Worm (Caenorhabditis elegans) whole organism, young adult: Measurements from ENCODE around the gene gpa-9.

Source experiments
- B0035.1 ChIP-seq: sonication (generic microtip); optimal IDR thresholded peaks from 2 replicates; lab custom pipeline; 2016; ENCODE audit warnings: missing genetic modification characterization, mild to moderate bottlenecking, missing compliant biosample characterization, missing genotype, missing genetic modification reagents
- C06A6.2 ChIP-seq: fragments of 200-800 bp; sonication (Bioruptor generic); conservative IDR thresholded peaks from 2 replicates; pipeline ENCODE4 v1.3.6; 2022; ENCODE audit warnings: missing genetic modification characterization, missing compliant biosample characterization
- F23B12.7 ChIP-seq: sonication (generic microtip); optimal IDR thresholded peaks from 2 replicates; lab custom pipeline; 2017; ENCODE audit warnings: missing genetic modification characterization, mild to moderate bottlenecking, missing compliant biosample characterization, antibody characterized with exemption, moderate library complexity; ENCODE audit not compliant: insufficient read depth
- F49E8.2 ChIP-seq: sonication (generic microtip); optimal IDR thresholded peaks from 3 replicates; lab custom pipeline; 2017; ENCODE audit warnings: missing genetic modification characterization, mild to moderate bottlenecking, missing compliant biosample characterization, antibody characterized with exemption, moderate library complexity; ENCODE audit not compliant: insufficient read depth
- Y53F4B.3 ChIP-seq: fragments of 200-800 bp; sonication (Bioruptor generic); IDR thresholded peaks from 2 replicates; pipeline ENCODE4 v1.3.6; 2022; ENCODE audit warnings: missing genetic modification reagents, missing genetic modification characterization, missing compliant biosample characterization
- Y56A3A.18 ChIP-seq: fragments of 200-800 bp; sonication (Bioruptor generic); IDR thresholded peaks from 2 replicates; pipeline ENCODE4 v1.3.6; 2022; ENCODE audit warnings: missing genetic modification reagents, missing genetic modification characterization, missing compliant biosample characterization
- aptf-2 ChIP-seq: fragments of 200-800 bp; sonication (Bioruptor generic); conservative IDR thresholded peaks from 2 replicates; pipeline ENCODE4 v1.3.6; 2022; ENCODE audit warnings: missing genetic modification reagents, missing genetic modification characterization, missing compliant biosample characterization
- attf-5 ChIP-seq: fragments of 200-800 bp; sonication (Bioruptor generic); optimal IDR thresholded peaks from 2 replicates; lab custom pipeline; 2018; ENCODE audit warnings: mild to moderate bottlenecking, missing genetic modification characterization, missing compliant biosample characterization
- bed-1 ChIP-seq: fragments of 200-800 bp; sonication (Bioruptor generic); IDR thresholded peaks from 2 replicates; pipeline ENCODE4 v1.3.6; 2022; ENCODE audit warnings: missing genetic modification reagents, missing genetic modification characterization, missing compliant biosample characterization
- bed-2 ChIP-seq: fragments of 200-800 bp; sonication (Bioruptor generic); IDR thresholded peaks from 2 replicates; pipeline ENCODE4 v1.3.6; 2022; ENCODE audit warnings: missing genetic modification reagents, missing genetic modification characterization, missing compliant biosample characterization
- ceh-27 ChIP-seq: fragments of 200-800 bp; sonication (Bioruptor generic); optimal IDR thresholded peaks from 2 replicates; lab custom pipeline; 2018; ENCODE audit warnings: mild to moderate bottlenecking, missing genetic modification characterization, moderate library complexity, missing compliant biosample characterization
- ceh-58 ChIP-seq: fragments of 200-800 bp; sonication (Bioruptor generic); IDR thresholded peaks from 2 replicates; pipeline ENCODE4 v1.3.6; 2022; ENCODE audit warnings: missing genetic modification characterization, missing compliant biosample characterization
- die-1 ChIP-seq: sonication (generic microtip); optimal IDR thresholded peaks from 2 replicates; lab custom pipeline; 2016; ENCODE audit warnings: missing genotype, mild to moderate bottlenecking, missing genetic modification characterization, missing compliant biosample characterization
- dox-1 ChIP-seq: fragments of 200-800 bp; sonication (Bioruptor generic); IDR thresholded peaks from 2 replicates; pipeline ENCODE4 v1.3.6; 2022; ENCODE audit warnings: missing genetic modification reagents, missing genetic modification characterization, missing compliant biosample characterization
- dpl-1 ChIP-seq: fragments of 150-350 bp; optimal IDR thresholded peaks from 2 replicates; lab custom pipeline; 2014; ENCODE audit warnings: missing biosample characterization, missing genetic modification reagents, missing genetic modification characterization
- efl-1 ChIP-seq: fragments of 150-350 bp; optimal IDR thresholded peaks from 2 replicates; lab custom pipeline; 2014; ENCODE audit warnings: missing biosample characterization, missing genetic modification reagents, missing genetic modification characterization
- egl-18 ChIP-seq: fragments of 200-800 bp; sonication (Bioruptor generic); IDR thresholded peaks from 2 replicates; pipeline ENCODE4 v1.3.6; 2022; ENCODE audit warnings: missing genetic modification reagents, missing genetic modification characterization, missing compliant biosample characterization
- hlh-26 ChIP-seq: fragments of 200-800 bp; sonication (Bioruptor generic); conservative IDR thresholded peaks from 2 replicates; pipeline ENCODE4 v1.3.6; 2022; ENCODE audit warnings: missing genetic modification reagents, missing genetic modification characterization, missing compliant biosample characterization
- hmg-1.2 ChIP-seq: fragments of 200-800 bp; sonication (Bioruptor generic); IDR thresholded peaks from 2 replicates; pipeline ENCODE4 v1.3.6; 2022; ENCODE audit warnings: missing genetic modification reagents, missing genetic modification characterization, missing compliant biosample characterization
- lin-26 ChIP-seq: fragments of 200-800 bp; sonication (Bioruptor generic); IDR thresholded peaks from 2 replicates; pipeline ENCODE4 v1.3.6; 2022; ENCODE audit warnings: missing genetic modification reagents, missing genetic modification characterization, missing compliant biosample characterization
- lsy-27 ChIP-seq: sonication (generic microtip); optimal IDR thresholded peaks from 2 replicates; lab custom pipeline; 2017; ENCODE audit warnings: missing genetic modification characterization, mild to moderate bottlenecking, missing compliant biosample characterization, antibody characterized with exemption, missing genotype, borderline replicate concordance; ENCODE audit not compliant: insufficient read depth
- madf-6 ChIP-seq: fragments of 200-800 bp; sonication (Bioruptor generic); IDR thresholded peaks from 2 replicates; pipeline ENCODE4 v1.3.6; 2022; ENCODE audit warnings: missing genetic modification reagents, missing genetic modification characterization, missing compliant biosample characterization
- nfya-2 ChIP-seq: fragments of 200-800 bp; sonication (Bioruptor generic); IDR thresholded peaks from 2 replicates; pipeline ENCODE4 v1.3.6; 2022; ENCODE audit warnings: missing genetic modification reagents, missing genetic modification characterization, missing compliant biosample characterization
- nhr-120 ChIP-seq: fragments of 200-800 bp; sonication (Bioruptor generic); IDR thresholded peaks from 2 replicates; pipeline ENCODE4 v1.3.6; 2022; ENCODE audit warnings: missing genetic modification characterization, missing compliant biosample characterization
- nhr-179 ChIP-seq: sonication (generic microtip); optimal IDR thresholded peaks from 2 replicates; lab custom pipeline; 2016; ENCODE audit warnings: mild to moderate bottlenecking, missing genetic modification characterization, missing compliant biosample characterization
- rcor-1 ChIP-seq: fragments of 200-800 bp; sonication (Bioruptor generic); IDR thresholded peaks from 2 replicates; pipeline ENCODE4 v1.3.6; 2022; ENCODE audit warnings: missing genetic modification reagents, missing genetic modification characterization, missing compliant biosample characterization
- rpc-1 ChIP-seq, 2 experiments: fragments of 150-350 bp in 1 of 2; sonication (generic microtip) in 1 of 2; optimal IDR thresholded peaks; 2 replicates each; lab custom pipeline; 2014 to 2018; ENCODE audit warnings: missing biosample characterization in 1 of 2, missing genetic modification characterization in 1 of 2, missing genetic modification reagents in 1 of 2, missing genotype in 1 of 2
- sdz-38 ChIP-seq: sonication (generic microtip); optimal IDR thresholded peaks from 2 replicates; lab custom pipeline; 2016; ENCODE audit warnings: missing genotype, missing genetic modification characterization, missing compliant biosample characterization
- sea-2 ChIP-seq: fragments of 200-800 bp; sonication (Bioruptor generic); IDR thresholded peaks from 2 replicates; pipeline ENCODE4 v1.3.6; 2022; ENCODE audit warnings: missing genetic modification characterization, missing compliant biosample characterization
- snpc-1.3 ChIP-seq: sonication (generic microtip); optimal IDR thresholded peaks from 2 replicates; lab custom pipeline; 2017; ENCODE audit warnings: missing genetic modification characterization, mild to moderate bottlenecking, missing compliant biosample characterization, antibody characterized with exemption, moderate library complexity, missing genotype, missing genetic modification reagents; ENCODE audit not compliant: insufficient read depth
- snpc-3.4 ChIP-seq: sonication (generic microtip); optimal IDR thresholded peaks from 2 replicates; lab custom pipeline; 2017; ENCODE audit warnings: missing genetic modification characterization, mild to moderate bottlenecking, missing compliant biosample characterization, antibody characterized with exemption, moderate library complexity, missing genotype, missing genetic modification reagents
- somi-1 ChIP-seq: fragments of 200-800 bp; sonication (Bioruptor generic); optimal IDR thresholded peaks from 2 replicates; lab custom pipeline; 2018; ENCODE audit warnings: mild to moderate bottlenecking, missing genetic modification characterization, missing compliant biosample characterization
- tbx-9 ChIP-seq: sonication (generic microtip); optimal IDR thresholded peaks from 2 replicates; lab custom pipeline; 2016; ENCODE audit warnings: borderline replicate concordance, missing genetic modification characterization, inconsistent platforms, missing compliant biosample characterization
- unc-130 ChIP-seq: sonication (generic microtip); optimal IDR thresholded peaks from 2 replicates; lab custom pipeline; 2016; ENCODE audit warnings: missing genetic modification reagents, missing genetic modification characterization, missing compliant biosample characterization
- ztf-22 ChIP-seq: fragments of 200-800 bp; sonication (Bioruptor generic); optimal IDR thresholded peaks from 2 replicates; lab custom pipeline; 2018; ENCODE audit warnings: mild to moderate bottlenecking, missing genetic modification characterization, moderate library complexity, missing compliant biosample characterization

The gpa-9 gene

DNA sequence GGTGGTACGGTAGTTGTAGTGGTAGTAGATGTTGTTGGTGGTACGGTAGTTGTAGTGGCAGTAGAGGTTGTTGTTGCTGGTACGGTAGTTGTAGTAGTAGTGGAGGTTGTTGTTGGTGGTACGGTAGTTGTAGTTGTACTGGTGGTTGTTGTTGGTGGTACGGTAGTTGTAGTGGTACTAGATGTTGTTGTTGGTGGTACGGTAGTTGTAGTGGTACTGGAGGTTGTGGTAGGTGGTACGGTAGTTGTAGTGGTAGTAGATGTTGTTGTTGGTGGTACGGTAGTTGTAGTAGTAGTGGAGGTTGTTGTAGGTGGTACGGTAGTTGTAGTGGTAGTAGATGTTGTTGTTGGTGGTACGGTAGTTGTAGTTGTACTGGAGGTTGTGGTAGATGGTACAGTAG is 16.1 kb downstream of the gpa-9 start:
- TF ChIP-seq bed-1 (GFP tag; lab: Robert Waterston, UW) (0 out of 2 replicates have a peak, but pooled peaks have one; percentile 16), hlh-26 (GFP tag; lab: Robert Waterston, UW) (no peak)
- TF ChIP-seq, all 124 proteins: peak for 1

DNA sequence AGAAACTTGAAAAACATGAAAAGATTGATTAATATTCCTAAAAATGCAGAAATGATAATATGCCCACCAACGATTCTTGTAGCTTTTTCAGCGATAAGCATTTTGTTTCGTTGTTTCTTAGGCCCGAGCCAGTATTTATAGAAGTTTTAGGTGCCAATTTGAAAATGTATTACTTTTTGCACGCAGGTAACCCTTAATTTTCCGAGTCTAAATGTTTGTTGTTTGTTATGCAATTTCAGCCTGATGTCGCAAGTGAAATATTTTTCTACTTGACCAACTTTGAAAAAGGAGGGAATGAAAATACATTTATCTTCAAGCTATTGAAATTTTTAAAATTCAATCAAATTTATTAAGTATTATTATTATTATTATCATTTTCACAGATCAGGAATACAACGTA is 17.1 kb downstream of the gpa-9 start, which contains the start of gene srx-113:
Gene srx-113, minus strand, starts transcription at position 101 of the 400 bp plus-strand sequence.
- TF ChIP-seq B0035.1 (tag; lab: Kevin White, UChicago) = no peak
- TF ChIP-seq dpl-1 (GFP tag; lab: Kevin White, UChicago) = no peak
- no peak for TF ChIP-seq die-1
- TF ChIP-seq ztf-22 (GFP tag; lab: Kevin White, UChicago) = no peak
- TF ChIP-seq efl-1 (GFP tag; lab: Kevin White, UChicago) = no peak
- no peak for TF ChIP-seq snpc-3.4 (tag; lab: Kevin White, UChicago)
- TF ChIP-seq F49E8.2 (tag; lab: Kevin White, UChicago) = no peak
- TF ChIP-seq sea-2 (GFP tag; lab: Robert Waterston, UW) = no peak
- TF ChIP-seq Y56A3A.18 (GFP tag; lab: Robert Waterston, UW) = no peak
- TF ChIP-seq hmg-1.2 (GFP tag; lab: Robert Waterston, UW) = no peak
- TF ChIP-seq egl-18 = no peak
- TF ChIP-seq C06A6.2 (GFP tag; lab: Robert Waterston, UW) = no peak
- TF ChIP-seq aptf-2 (GFP tag; lab: Robert Waterston, UW) = no peak
- TF ChIP-seq rcor-1 (GFP tag; lab: Robert Waterston, UW) = no peak
- no peak for TF ChIP-seq somi-1
- no peak for TF ChIP-seq bed-2 (GFP tag; lab: Robert Waterston, UW)
- no peak for TF ChIP-seq snpc-1.3 (tag; lab: Kevin White, UChicago)
- TF ChIP-seq ceh-58 (GFP tag; lab: Robert Waterston, UW) = no peak
- no peak for TF ChIP-seq nfya-2 (GFP tag; lab: Robert Waterston, UW)

- 0 out of 2 replicates have a peak, but pooled peaks have one; percentile 12 for TF ChIP-seq nhr-120 (GFP tag; lab: Robert Waterston, UW)
- no peak for TF ChIP-seq lsy-27 (tag; lab: Kevin White, UChicago)
- TF ChIP-seq, all 124 proteins: peak for 1
These were observed 19.4 kb downstream of the gpa-9 start, which contains the start of gene F56H9.6 for ce11 chrV:12629743-12630142. Gene F56H9.6, minus strand, starts transcription at chrV:12629843.

- TF ChIP-seq attf-5 (GFP tag; lab: Kevin White, UChicago) (no peak), ceh-27 (GFP tag; lab: Kevin White, UChicago) (peak; percentile 8)
- TF ChIP-seq, all 124 proteins: peak for 1
These were observed 24.7 kb downstream of the gpa-9 start, which contains the start of gene F56H9.9 for ce11 chrV:12624371-12624770. Gene F56H9.9, minus strand, starts transcription at chrV:12624471.

DNA sequence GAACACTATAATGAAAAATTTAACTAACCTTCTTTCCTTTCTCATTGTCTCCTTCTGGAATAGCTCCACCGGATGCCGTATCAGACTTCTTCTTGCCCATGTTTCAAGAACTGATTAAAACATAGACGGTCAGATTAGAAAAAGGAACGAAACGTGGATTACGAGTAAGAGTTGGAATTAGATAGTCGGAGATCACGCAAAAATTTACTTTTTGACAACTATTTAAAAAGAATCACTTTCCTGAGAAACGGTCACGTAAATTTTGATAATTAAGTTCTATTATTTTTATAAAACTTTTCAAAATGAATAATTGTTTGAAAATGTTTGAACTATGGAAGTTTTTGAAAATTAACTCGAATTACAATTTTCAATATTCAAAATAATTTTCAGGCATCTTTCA is 37.0 kb downstream of the gpa-9 start, which contains the start of gene cyc-2.2:
Gene cyc-2.2, minus strand, starts transcription at position 101 of the 400 bp plus-strand sequence.
- no peak for TF ChIP-seq tbx-9 (tag; lab: Kevin White, UChicago)
- no peak for TF ChIP-seq F23B12.7 (tag; lab: Kevin White, UChicago)
- no peak for TF ChIP-seq dox-1 (GFP tag; lab: Robert Waterston, UW)
- no peak for TF ChIP-seq madf-6 (GFP tag; lab: Robert Waterston, UW)
- no peak for TF ChIP-seq nhr-179 (tag; lab: Kevin White, UChicago)
- no peak for TF ChIP-seq Y53F4B.3 (GFP tag; lab: Robert Waterston, UW)
- TF ChIP-seq lin-26 (GFP tag; lab: Robert Waterston, UW) = no peak
- TF ChIP-seq sdz-38 (tag; lab: Kevin White, UChicago) = no peak
- TF ChIP-seq efl-1 (GFP tag; lab: Kevin White, UChicago) = no peak
- TF ChIP-seq unc-130 (GFP tag; lab: Kevin White, UChicago) = no peak
- TF ChIP-seq ceh-58 (GFP tag; lab: Robert Waterston, UW) = no peak
- no peak for TF ChIP-seq rpc-1 (optimal IDR thresholded peaks at IDR 0.05; lab: Kevin White, UChicago)
- no peak for TF ChIP-seq rpc-1 (tag; optimal IDR thresholded peaks at IDR 0.05; lab: Kevin White, UChicago)
- TF ChIP-seq, all 124 proteins: peak for 0
